Worm (Caenorhabditis elegans) whole organism, late embryonic: Measurements from ENCODE around the gene cwf-19L2.

Source experiments
- F13H6.1 ChIP-seq: sonication (generic microtip); optimal IDR thresholded peaks from 2 replicates; lab custom pipeline; 2016; ENCODE audit warnings: missing genetic modification characterization, missing compliant biosample characterization
- K02D7.2 ChIP-seq: sonication (generic microtip); optimal IDR thresholded peaks from 2 replicates; lab custom pipeline; 2017; ENCODE audit warnings: mild to moderate bottlenecking, missing genetic modification characterization, missing compliant biosample characterization
- T23F11.4 ChIP-seq: fragments of 200-800 bp; sonication (Bioruptor generic); optimal IDR thresholded peaks from 2 replicates; lab custom pipeline; 2018; ENCODE audit warnings: mild to moderate bottlenecking, missing genetic modification characterization, missing compliant biosample characterization
- Y22D7AL.16 ChIP-seq: sonication (generic microtip); optimal IDR thresholded peaks from 2 replicates; lab custom pipeline; 2016; ENCODE audit warnings: missing genetic modification characterization, missing compliant biosample characterization
- ahr-1 ChIP-seq: sonication (generic microtip); optimal IDR thresholded peaks from 2 replicates; lab custom pipeline; 2016; ENCODE audit warnings: missing genetic modification characterization, missing compliant biosample characterization
- ama-1 ChIP-seq: fragments of 150-350 bp; optimal IDR thresholded peaks from 2 replicates; lab custom pipeline; 2014
- ceh-14 ChIP-seq: sonication (generic microtip); optimal IDR thresholded peaks from 2 replicates; lab custom pipeline; 2016; ENCODE audit warnings: missing genotype, missing genetic modification characterization, missing compliant biosample characterization
- ceh-18 ChIP-seq: sonication (generic microtip); optimal IDR thresholded peaks from 2 replicates; lab custom pipeline; 2016; ENCODE audit warnings: missing genetic modification characterization, missing compliant biosample characterization
- ceh-30 ChIP-seq: fragments of 150-350 bp; optimal IDR thresholded peaks from 2 replicates; lab custom pipeline; 2014; ENCODE audit warnings: missing biosample characterization, missing genetic modification characterization
- ceh-45 ChIP-seq: fragments of 200-800 bp; sonication (Bioruptor generic); IDR thresholded peaks from 2 replicates; pipeline ENCODE4 v1.3.6; 2022; ENCODE audit warnings: missing genetic modification reagents, missing genetic modification characterization, missing compliant biosample characterization
- ceh-48 ChIP-seq: sonication (generic microtip); optimal IDR thresholded peaks from 2 replicates; lab custom pipeline; 2016; ENCODE audit warnings: missing genetic modification characterization, inconsistent platforms, missing compliant biosample characterization
- ceh-6 ChIP-seq: fragments of 200-800 bp; sonication (Bioruptor generic); optimal IDR thresholded peaks from 2 replicates; lab custom pipeline; 2018; ENCODE audit warnings: mild to moderate bottlenecking, missing genetic modification characterization, missing compliant biosample characterization
- ceh-9 ChIP-seq: sonication (generic microtip); optimal IDR thresholded peaks from 2 replicates; lab custom pipeline; 2016; ENCODE audit warnings: mild to moderate bottlenecking, missing genetic modification characterization, inconsistent platforms, missing compliant biosample characterization
- dve-1 ChIP-seq: sonication (generic microtip); optimal IDR thresholded peaks from 2 replicates; lab custom pipeline; 2017; ENCODE audit warnings: antibody characterized with exemption, mild to moderate bottlenecking, missing genetic modification characterization, missing compliant biosample characterization
- ets-4 ChIP-seq: sonication (generic microtip); optimal IDR thresholded peaks from 2 replicates; lab custom pipeline; 2016; ENCODE audit warnings: missing genetic modification characterization, missing compliant biosample characterization
- eyg-1 ChIP-seq: sonication (generic microtip); optimal IDR thresholded peaks from 2 replicates; lab custom pipeline; 2016; ENCODE audit warnings: missing genotype, missing genetic modification characterization, missing compliant biosample characterization
- fax-1 ChIP-seq: sonication (generic microtip); optimal IDR thresholded peaks from 2 replicates; lab custom pipeline; 2016; ENCODE audit warnings: missing genotype, missing genetic modification characterization, missing compliant biosample characterization
- fkh-10 ChIP-seq: fragments of 150-350 bp; optimal IDR thresholded peaks from 2 replicates; lab custom pipeline; 2014; ENCODE audit warnings: missing biosample characterization, missing genetic modification reagents, missing genetic modification characterization
- fkh-6 ChIP-seq: sonication (generic microtip); optimal IDR thresholded peaks from 2 replicates; lab custom pipeline; 2016; ENCODE audit warnings: missing genetic modification characterization, missing compliant biosample characterization
- gmeb-2 ChIP-seq: sonication (generic microtip); optimal IDR thresholded peaks from 2 replicates; lab custom pipeline; 2016; ENCODE audit warnings: missing genetic modification characterization, inconsistent platforms, missing compliant biosample characterization
- hlh-13 ChIP-seq: fragments of 200-800 bp; sonication (Bioruptor generic); optimal IDR thresholded peaks from 2 replicates; lab custom pipeline; 2018; ENCODE audit warnings: mild to moderate bottlenecking, missing genetic modification characterization, missing compliant biosample characterization
- hlh-15 ChIP-seq: sonication (generic microtip); optimal IDR thresholded peaks from 2 replicates; lab custom pipeline; 2016; ENCODE audit warnings: missing genetic modification characterization, missing compliant biosample characterization
- hlh-30 ChIP-seq: sonication (generic microtip); optimal IDR thresholded peaks from 2 replicates; lab custom pipeline; 2017; ENCODE audit warnings: antibody characterized with exemption, missing genetic modification characterization, missing compliant biosample characterization; ENCODE audit not compliant: insufficient read depth
- lim-6 ChIP-seq: sonication (generic microtip); optimal IDR thresholded peaks from 2 replicates; lab custom pipeline; 2016; ENCODE audit warnings: missing genetic modification characterization, missing compliant biosample characterization
- madf-2 ChIP-seq: sonication (generic microtip); optimal IDR thresholded peaks from 2 replicates; lab custom pipeline; 2017; ENCODE audit warnings: missing genetic modification characterization, missing compliant biosample characterization
- mec-3 ChIP-seq: sonication (generic microtip); optimal IDR thresholded peaks from 2 replicates; lab custom pipeline; 2016; ENCODE audit warnings: borderline replicate concordance, missing genetic modification characterization, missing compliant biosample characterization
- nfya-1 ChIP-seq: sonication (generic microtip); optimal IDR thresholded peaks from 2 replicates; lab custom pipeline; 2017; ENCODE audit warnings: missing genetic modification characterization, mild to moderate bottlenecking, missing compliant biosample characterization, antibody characterized with exemption, moderate library complexity
- nhr-11 ChIP-seq: fragments of 150-350 bp; optimal IDR thresholded peaks from 2 replicates; lab custom pipeline; 2014; ENCODE audit warnings: missing biosample characterization, missing genetic modification characterization
- nhr-232 ChIP-seq: sonication (generic microtip); optimal IDR thresholded peaks from 2 replicates; lab custom pipeline; 2016; ENCODE audit warnings: missing genetic modification characterization, missing compliant biosample characterization
- pat-9 ChIP-seq: fragments of 200-800 bp; sonication (Bioruptor generic); optimal IDR thresholded peaks from 2 replicates; lab custom pipeline; 2018; ENCODE audit warnings: mild to moderate bottlenecking, missing genetic modification characterization, moderate library complexity, missing compliant biosample characterization
- pros-1 ChIP-seq: fragments of 150-350 bp; optimal IDR thresholded peaks from 2 replicates; lab custom pipeline; 2014; ENCODE audit warnings: missing biosample characterization, missing genetic modification reagents, missing genetic modification characterization
- ref-2 ChIP-seq: sonication (generic microtip); optimal IDR thresholded peaks from 2 replicates; lab custom pipeline; 2016; ENCODE audit warnings: missing genetic modification characterization, missing compliant biosample characterization
- sdc-2 ChIP-seq: sonication (generic microtip); optimal IDR thresholded peaks from 2 replicates; lab custom pipeline; 2016; ENCODE audit warnings: missing genotype, missing genetic modification characterization, missing compliant biosample characterization
- sox-2 ChIP-seq: fragments of 200-800 bp; sonication (Bioruptor generic); IDR thresholded peaks from 2 replicates; pipeline ENCODE4 v1.3.6; 2022; ENCODE audit warnings: missing genetic modification reagents, missing genetic modification characterization, missing compliant biosample characterization
- sox-4 ChIP-seq: sonication (generic microtip); optimal IDR thresholded peaks from 2 replicates; lab custom pipeline; 2017; ENCODE audit warnings: mild to moderate bottlenecking, missing genetic modification characterization, inconsistent platforms, missing compliant biosample characterization
- syd-9 ChIP-seq: sonication (generic microtip); optimal IDR thresholded peaks from 2 replicates; lab custom pipeline; 2016; ENCODE audit warnings: mild to moderate bottlenecking, missing genetic modification characterization, moderate library complexity, missing compliant biosample characterization
- tbx-2 ChIP-seq: sonication (generic microtip); optimal IDR thresholded peaks from 2 replicates; lab custom pipeline; 2016; ENCODE audit warnings: missing genetic modification characterization, missing compliant biosample characterization
- unc-42 ChIP-seq: sonication (generic microtip); optimal IDR thresholded peaks from 2 replicates; lab custom pipeline; 2016; ENCODE audit warnings: missing genotype, missing genetic modification characterization, missing compliant biosample characterization
- unc-55 ChIP-seq: sonication (generic microtip); optimal IDR thresholded peaks from 2 replicates; lab custom pipeline; 2017; ENCODE audit warnings: missing biosample characterization, missing genetic modification reagents, missing genetic modification characterization
- unc-86 ChIP-seq: sonication (generic microtip); optimal IDR thresholded peaks from 2 replicates; lab custom pipeline; 2016; ENCODE audit warnings: missing genetic modification characterization, missing compliant biosample characterization
- zip-5 ChIP-seq: sonication (generic microtip); optimal IDR thresholded peaks from 2 replicates; lab custom pipeline; 2016; ENCODE audit warnings: missing genetic modification characterization, missing compliant biosample characterization

The cwf-19L2 gene

DNA sequence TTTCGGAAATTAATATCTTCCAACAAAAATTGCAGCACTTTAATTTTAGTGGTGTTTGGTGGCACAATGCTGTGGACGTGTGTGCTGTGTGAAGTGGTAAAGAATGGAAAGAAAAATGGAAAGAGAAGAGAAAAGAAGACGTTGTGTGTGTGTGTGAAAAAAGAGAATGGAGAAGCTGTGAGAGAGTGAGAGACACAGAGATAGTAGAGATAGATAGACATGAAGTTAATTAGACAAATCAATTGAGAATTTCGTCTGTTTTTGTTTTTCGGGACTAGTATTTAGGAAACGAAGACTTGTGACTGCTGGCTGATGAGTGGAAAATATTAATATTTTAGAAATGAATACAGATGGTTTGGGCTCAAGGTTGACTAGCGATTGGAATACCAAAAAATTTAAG, 2.2 kb upstream of the cwf-19L2 start:
- TF ChIP-seq pros-1, result no peak
- TF ChIP-seq unc-42 (tag; lab: Kevin White, UChicago), result peak; percentile 48

DNA sequence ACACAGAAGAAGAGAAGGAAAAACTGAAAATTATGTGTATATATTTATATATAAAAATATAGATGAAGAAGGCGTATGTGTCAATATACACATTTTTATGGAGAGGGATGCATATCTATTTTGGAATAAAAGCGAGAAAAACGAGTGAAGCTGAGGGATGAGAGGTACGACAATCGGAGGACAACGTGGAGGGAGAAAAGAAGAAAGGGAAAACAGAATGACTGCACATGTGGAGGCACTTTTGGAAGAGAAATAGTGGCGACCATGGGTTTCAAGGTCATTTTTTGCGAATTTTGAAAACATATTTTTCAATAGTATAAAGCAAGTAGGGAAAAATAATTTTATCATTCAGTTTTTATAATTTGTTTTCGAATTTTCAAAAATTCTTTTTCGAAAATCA, 865 bp upstream of the cwf-19L2 start:
- TF ChIP-seq F13H6.1 (tag; lab: Kevin White, UChicago), result no peak
- TF ChIP-seq unc-55 (GFP tag; lab: Kevin White, UChicago), result peak; percentile 10
- no peak for TF ChIP-seq ceh-9 (tag; lab: Kevin White, UChicago)

DNA sequence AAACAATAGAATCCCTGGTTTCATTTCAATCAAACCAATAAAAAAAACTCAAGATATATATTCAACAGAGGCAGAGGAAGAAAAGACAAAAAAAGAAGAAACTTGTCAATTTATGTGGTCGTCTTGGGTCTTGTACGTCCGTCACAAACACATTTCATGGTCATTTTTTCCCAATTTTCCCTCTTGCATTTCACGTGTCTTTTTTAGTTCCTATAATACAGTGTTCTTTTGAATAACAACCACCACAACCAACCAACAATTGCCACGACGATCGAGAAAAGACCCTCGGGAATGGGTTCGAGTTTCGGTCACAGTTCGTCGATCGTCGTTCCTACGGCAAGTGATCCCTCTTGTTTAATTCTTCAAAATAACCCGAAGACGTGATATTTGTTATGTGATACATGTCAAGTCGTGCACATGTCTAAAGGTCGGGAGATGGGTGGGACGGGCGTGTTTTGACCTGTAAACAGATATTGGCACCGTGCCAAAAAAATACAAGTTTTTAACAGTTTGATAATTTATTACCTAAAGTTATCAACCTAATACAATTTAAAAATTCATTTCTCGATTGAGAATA, 2.7 kb downstream of the cwf-19L2 start:
- TF ChIP-seq sox-2 (GFP tag; lab: Robert Waterston, UW) (no peak), pat-9 (tag; lab: Kevin White, UChicago) (no peak), hlh-15 (tag; lab: Kevin White, UChicago) (no peak), fax-1 (tag; lab: Kevin White, UChicago) (no peak), pros-1 (no peak), gmeb-2 (no peak), ceh-30 (tag; lab: Kevin White, UChicago) (no peak), T23F11.4 (GFP tag; lab: Kevin White, UChicago) (no peak), fkh-10 (no peak), ceh-6 (GFP tag; lab: Kevin White, UChicago) (no peak), dve-1 (tag; lab: Kevin White, UChicago) (no peak), unc-55 (GFP tag; lab: Kevin White, UChicago) (no peak), ceh-48 (tag; lab: Kevin White, UChicago) (no peak), nfya-1 (tag; lab: Kevin White, UChicago) (no peak), hlh-30 (tag; lab: Kevin White, UChicago) (no peak), ama-1 (no peak), ceh-14 (tag; lab: Kevin White, UChicago) (no peak)

ce11 chrIII:7297045-7297680, 3.7 kb downstream of the cwf-19L2 start:
- no peak for TF ChIP-seq nfya-1 (tag; lab: Kevin White, UChicago)
- TF ChIP-seq nhr-11 (tag; lab: Kevin White, UChicago), result no peak
- no peak for TF ChIP-seq sdc-2 (tag; lab: Kevin White, UChicago)
- no peak for TF ChIP-seq unc-55 (GFP tag; lab: Kevin White, UChicago)
- no peak for TF ChIP-seq mec-3
- no peak for TF ChIP-seq unc-86 (tag; lab: Kevin White, UChicago)

- no peak for TF ChIP-seq sox-4
- no peak for TF ChIP-seq ets-4
- no peak for TF ChIP-seq hlh-13 (GFP tag; lab: Kevin White, UChicago)
- TF ChIP-seq Y22D7AL.16 (tag; lab: Kevin White, UChicago), result no peak
- no peak for TF ChIP-seq nhr-232 (tag; lab: Kevin White, UChicago)
- TF ChIP-seq tbx-2 (tag; lab: Kevin White, UChicago), result no peak
- no peak for TF ChIP-seq fkh-6 (tag; lab: Kevin White, UChicago)
- TF ChIP-seq mec-3, result no peak
- TF ChIP-seq ceh-9 (tag; lab: Kevin White, UChicago), result no peak
- no peak for TF ChIP-seq ceh-45
- no peak for TF ChIP-seq ceh-18 (tag; lab: Kevin White, UChicago)
- TF ChIP-seq syd-9 (tag; lab: Kevin White, UChicago), result no peak
- no peak for TF ChIP-seq eyg-1 (tag; lab: Kevin White, UChicago)
- no peak for TF ChIP-seq nfya-1 (tag; lab: Kevin White, UChicago)
- TF ChIP-seq lim-6, result no peak
- no peak for TF ChIP-seq zip-5
- TF ChIP-seq ref-2, result no peak
- TF ChIP-seq K02D7.2, result no peak
- no peak for TF ChIP-seq ahr-1 (tag; lab: Kevin White, UChicago)
- TF ChIP-seq madf-2 (tag; lab: Kevin White, UChicago), result no peak
These were observed 4.6 kb downstream of the cwf-19L2 start for ce11 chrIII:7298045-7298444.
